Worm (Caenorhabditis elegans) whole organism, L4 larva: ENCODE results near the gene R10E4.9.

ENCODE experiments used
- F37D6.2 ChIP-seq: sonication (generic microtip); optimal IDR thresholded peaks from 2 replicates; lab custom pipeline; 2016; ENCODE audit warnings: mild to moderate bottlenecking, missing genetic modification characterization, missing compliant biosample characterization
- R02D3.7 ChIP-seq: fragments of 150-350 bp; sonication (generic microtip); optimal IDR thresholded peaks from 3 replicates; lab custom pipeline; 2014; ENCODE audit warnings: missing biosample characterization, missing genetic modification characterization
- T26A8.4 ChIP-seq: fragments of 200-800 bp; sonication (Bioruptor generic); IDR thresholded peaks from 2 replicates; pipeline ENCODE4 v1.3.6; 2022; ENCODE audit warnings: missing genetic modification characterization, missing compliant biosample characterization
- Y105C5A.15 ChIP-seq: fragments of 200-800 bp; sonication (Bioruptor generic); IDR thresholded peaks from 2 replicates; pipeline ENCODE4 v1.3.6; 2022; ENCODE audit warnings: missing genetic modification characterization, missing compliant biosample characterization
- aly-2 ChIP-seq: sonication (generic microtip); optimal IDR thresholded peaks from 2 replicates; lab custom pipeline; 2018; ENCODE audit warnings: missing biosample characterization, missing genetic modification characterization
- ceh-32 ChIP-seq: sonication (generic microtip); optimal IDR thresholded peaks from 2 replicates; lab custom pipeline; 2016; ENCODE audit warnings: mild to moderate bottlenecking, missing genetic modification characterization, missing compliant biosample characterization; ENCODE audit not compliant: poor library complexity
- ceh-62 ChIP-seq: sonication (generic microtip); optimal IDR thresholded peaks from 2 replicates; lab custom pipeline; 2017; ENCODE audit warnings: missing biosample characterization, missing genetic modification characterization
- cey-2 ChIP-seq: sonication (generic microtip); optimal IDR thresholded peaks from 3 replicates; lab custom pipeline; 2017; ENCODE audit warnings: missing genetic modification characterization, mild to moderate bottlenecking, missing compliant biosample characterization, antibody characterized with exemption, borderline replicate concordance; ENCODE audit not compliant: insufficient read depth
- dmd-8 ChIP-seq: fragments of 200-800 bp; sonication (Bioruptor generic); IDR thresholded peaks from 2 replicates; pipeline ENCODE4 v1.3.6; 2022; ENCODE audit warnings: missing genetic modification characterization, missing compliant biosample characterization
- dpl-1 ChIP-seq: fragments of 150-350 bp; optimal IDR thresholded peaks from 2 replicates; lab custom pipeline; 2014; ENCODE audit warnings: missing biosample characterization, missing genetic modification reagents, missing genetic modification characterization
- duxl-1 ChIP-seq: sonication (generic microtip); optimal IDR thresholded peaks from 2 replicates; lab custom pipeline; 2016; ENCODE audit warnings: mild to moderate bottlenecking, missing genetic modification characterization, moderate library complexity, missing compliant biosample characterization; ENCODE audit not compliant: poor library complexity
- dve-1 ChIP-seq: sonication (generic microtip); optimal IDR thresholded peaks from 2 replicates; lab custom pipeline; 2017; ENCODE audit warnings: antibody characterized with exemption, mild to moderate bottlenecking, missing genetic modification characterization, missing compliant biosample characterization; ENCODE audit not compliant: insufficient read depth
- gei-8 ChIP-seq: fragments of 200-800 bp; sonication (Bioruptor generic); optimal IDR thresholded peaks from 2 replicates; lab custom pipeline; 2018; ENCODE audit warnings: mild to moderate bottlenecking, missing genetic modification characterization, missing compliant biosample characterization
- hlh-11 ChIP-seq: fragments of 200-800 bp; sonication (Bioruptor generic); optimal IDR thresholded peaks from 2 replicates; lab custom pipeline; 2018; ENCODE audit warnings: mild to moderate bottlenecking, missing genetic modification characterization, missing compliant biosample characterization
- jun-1 ChIP-seq: fragments of 150-350 bp; optimal IDR thresholded peaks from 2 replicates; lab custom pipeline; 2014; ENCODE audit warnings: missing biosample characterization, missing genetic modification reagents, missing genetic modification characterization
- lin-38 ChIP-seq: fragments of 200-800 bp; sonication (Bioruptor generic); IDR thresholded peaks from 2 replicates; pipeline ENCODE4 v1.3.6; 2022; ENCODE audit warnings: missing genetic modification reagents, missing genetic modification characterization, missing compliant biosample characterization
- lsy-2 ChIP-seq, 2 experiments: fragments of 150-350 bp in 1 of 2; sonication (generic microtip) in 1 of 2; optimal IDR thresholded peaks; 2 replicates each; lab custom pipeline; 2014 to 2017; ENCODE audit warnings: missing biosample characterization in 2 of 2, missing genetic modification characterization in 2 of 2
- mep-1 ChIP-seq: fragments of 150-350 bp; sonication (generic microtip); optimal IDR thresholded peaks from 3 replicates; lab custom pipeline; 2014; ENCODE audit warnings: missing biosample characterization, missing genetic modification characterization
- mes-2 ChIP-seq: sonication (generic microtip); optimal IDR thresholded peaks from 2 replicates; lab custom pipeline; 2016; ENCODE audit warnings: missing genotype, mild to moderate bottlenecking, missing genetic modification characterization, missing compliant biosample characterization; ENCODE audit not compliant: poor library complexity, severe bottlenecking
- nhr-10 ChIP-seq: fragments of 150-350 bp; optimal IDR thresholded peaks from 2 replicates; lab custom pipeline; 2014; ENCODE audit warnings: missing biosample characterization, missing genetic modification characterization
- nhr-102 ChIP-seq: sonication (generic microtip); optimal IDR thresholded peaks from 2 replicates; lab custom pipeline; 2016; ENCODE audit warnings: mild to moderate bottlenecking, missing genetic modification characterization, moderate library complexity, missing compliant biosample characterization
- nhr-28 ChIP-seq: fragments of 150-350 bp; optimal IDR thresholded peaks from 2 replicates; lab custom pipeline; 2014; ENCODE audit warnings: missing biosample characterization, missing genetic modification characterization
- nhr-6 ChIP-seq: fragments of 150-350 bp; optimal IDR thresholded peaks from 2 replicates; lab custom pipeline; 2014; ENCODE audit warnings: missing biosample characterization, missing genetic modification characterization
- nhr-76 ChIP-seq: fragments of 150-350 bp; optimal IDR thresholded peaks from 2 replicates; lab custom pipeline; 2014; ENCODE audit warnings: missing biosample characterization, missing genetic modification characterization
- pha-4 ChIP-seq, 2 experiments: fragments of 150-350 bp in 1 of 2; fragments of 200-800 bp in 1 of 2; sonication (Bioruptor generic) in 1 of 2; IDR thresholded peaks in 1 of 2; optimal IDR thresholded peaks in 1 of 2; 2 replicates each; pipeline versions ENCODE4 v1.3.6 to Lab custom; 2014 to 2022; ENCODE audit warnings: missing genetic modification characterization in 2 of 2, missing genetic modification reagents in 2 of 2, missing biosample characterization in 1 of 2, missing compliant biosample characterization in 1 of 2
- php-3 ChIP-seq: fragments of 200-800 bp; sonication (Bioruptor generic); IDR thresholded peaks from 2 replicates; pipeline ENCODE4 v1.3.6; 2022; ENCODE audit warnings: missing genetic modification reagents, missing genetic modification characterization, missing compliant biosample characterization
- saeg-2 ChIP-seq: fragments of 200-800 bp; sonication (Bioruptor generic); IDR thresholded peaks from 2 replicates; pipeline ENCODE4 v1.3.6; 2022; ENCODE audit warnings: missing genetic modification reagents, missing genetic modification characterization, missing compliant biosample characterization
- sdz-12 ChIP-seq: fragments of 200-800 bp; sonication (Bioruptor generic); optimal IDR thresholded peaks from 2 replicates; lab custom pipeline; 2018; ENCODE audit warnings: mild to moderate bottlenecking, missing genetic modification characterization, missing compliant biosample characterization
- set-16 ChIP-seq: fragments of 200-800 bp; sonication (Bioruptor generic); IDR thresholded peaks from 2 replicates; pipeline ENCODE4 v1.3.6; 2022; ENCODE audit warnings: missing genetic modification reagents, missing genetic modification characterization, missing compliant biosample characterization
- unc-62 ChIP-seq, 3 experiments: fragments of 150-350 bp in 1 of 3; sonication (generic microtip); optimal IDR thresholded peaks in 2 of 3; peaks in 1 of 3; 1 replicate in 1 of 3; 2 replicates in 2 of 3; lab custom pipeline; 2014 to 2017; ENCODE audit warnings: missing biosample characterization in 3 of 3, missing genetic modification characterization in 3 of 3, missing genetic modification reagents in 3 of 3, missing genotype in 1 of 3
- vab-7 ChIP-seq: fragments of 200-800 bp; sonication (Bioruptor generic); IDR thresholded peaks from 2 replicates; pipeline ENCODE4 v1.3.6; 2022; ENCODE audit warnings: missing genetic modification reagents, missing genetic modification characterization, missing compliant biosample characterization
- zfp-3 ChIP-seq: fragments of 200-800 bp; sonication (Bioruptor generic); conservative IDR thresholded peaks from 2 replicates; pipeline ENCODE4 v1.3.6; 2022; ENCODE audit warnings: missing genetic modification reagents, missing genetic modification characterization, missing compliant biosample characterization
- zip-2 ChIP-seq: fragments of 150-350 bp; optimal IDR thresholded peaks from 2 replicates; lab custom pipeline; 2014; ENCODE audit warnings: missing biosample characterization, missing genetic modification characterization

R10E4.9 gene

ce11 chrIII:4335614-4336013, 33.4 kb upstream of the R10E4.9 start (continued):
- peak; percentile 17 to 35 for TF ChIP-seq lsy-2 (tag; optimal IDR thresholded peaks at IDR 0.05; lab: Kevin White, UChicago)
- TF ChIP-seq duxl-1 (tag; lab: Kevin White, UChicago), result no peak
- no peak for TF ChIP-seq ceh-32 (tag; lab: Kevin White, UChicago)
- TF ChIP-seq sdz-12 (GFP tag; lab: Kevin White, UChicago), result no peak
- no peak for TF ChIP-seq T26A8.4
- no peak for TF ChIP-seq dve-1 (tag; lab: Kevin White, UChicago)
- TF ChIP-seq nhr-76 (tag; lab: Kevin White, UChicago), result no peak
- no peak for TF ChIP-seq nhr-102 (tag; lab: Kevin White, UChicago)
- TF ChIP-seq Y105C5A.15 (GFP tag; lab: Robert Waterston, UW), result no peak
- no peak for TF ChIP-seq saeg-2 (GFP tag; lab: Robert Waterston, UW)

DNA sequence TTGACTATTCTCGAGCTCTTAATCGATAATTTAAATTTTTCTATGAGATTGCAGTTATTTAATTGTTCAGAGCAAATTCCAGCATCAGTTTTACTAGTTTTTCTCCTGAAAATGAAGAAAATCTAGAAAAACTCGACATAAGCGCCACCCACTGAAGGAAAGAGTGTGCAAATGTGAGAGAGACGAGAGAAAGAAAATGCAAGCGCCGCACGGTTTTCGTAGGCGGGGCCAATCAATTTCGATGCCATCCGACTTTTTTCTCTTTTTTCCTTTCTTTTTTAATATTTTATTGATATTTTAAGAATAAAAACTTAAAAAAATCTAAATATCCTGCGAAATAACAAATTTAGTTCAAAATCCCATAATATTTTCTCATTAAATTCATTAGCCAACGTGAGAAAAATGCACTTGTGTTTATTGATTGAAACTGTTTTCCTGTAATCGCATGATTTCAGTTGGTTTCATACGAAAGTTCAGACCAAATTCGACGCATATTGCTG, 30.4 kb upstream of the R10E4.9 start, which contains the start of gene cdk-12:
Gene cdk-12 (plus strand): TSS at position 450 of the 500 bp plus-strand sequence.
- no peak for TF ChIP-seq zfp-3 (GFP tag; lab: Robert Waterston, UW)
- 0 out of 2 replicates have a peak, but pooled peaks have one; percentile 11 for TF ChIP-seq lin-38
- TF ChIP-seq Y105C5A.15 (GFP tag; lab: Robert Waterston, UW), result no peak
- peak; percentile 42 for TF ChIP-seq mep-1 (tag; lab: Kevin White, UChicago)
- TF ChIP-seq dve-1 (tag; lab: Kevin White, UChicago), result peak; percentile 49
- TF ChIP-seq nhr-10 (tag; lab: Kevin White, UChicago), result no peak
- TF ChIP-seq lsy-2 (tag; optimal IDR thresholded peaks at IDR 0.05; lab: Kevin White, UChicago), result peak in 1 of 2 experiments; percentile 70
- TF ChIP-seq saeg-2 (GFP tag; lab: Robert Waterston, UW), result no peak
- peak; percentile 45 for TF ChIP-seq dpl-1 (GFP tag; lab: Kevin White, UChicago)
- TF ChIP-seq aly-2 (tag; lab: Kevin White, UChicago), result no peak
- no peak for TF ChIP-seq pha-4 (GFP tag; IDR thresholded peaks at IDR 0.05; lab: Robert Waterston, UW)
- peak; percentile 12 for TF ChIP-seq pha-4 (tag; optimal IDR thresholded peaks at IDR 0.05; lab: Kevin White, UChicago)
- no peak for TF ChIP-seq php-3 (GFP tag; lab: Robert Waterston, UW)
- TF ChIP-seq mes-2 (tag; lab: Kevin White, UChicago), result peak; percentile 76
- peak; percentile 15 for TF ChIP-seq nhr-6 (tag; lab: Kevin White, UChicago)
- TF ChIP-seq cey-2 (tag; lab: Kevin White, UChicago), result no peak
- no peak for TF ChIP-seq dmd-8 (GFP tag; lab: Robert Waterston, UW)
- TF ChIP-seq R02D3.7 (tag; lab: Kevin White, UChicago), result no peak
- TF ChIP-seq hlh-11, result peak; percentile 32
- no peak for TF ChIP-seq set-16
- no peak for TF ChIP-seq ceh-62 (tag; lab: Kevin White, UChicago)
- TF ChIP-seq zip-2 (tag; lab: Kevin White, UChicago), result no peak
- TF ChIP-seq duxl-1 (tag; lab: Kevin White, UChicago), result no peak
- peak in 1 of 2 experiments; percentile 41 for TF ChIP-seq unc-62 (GFP tag; optimal IDR thresholded peaks at IDR 0.05 in 1 of 2; lab: Kevin White, UChicago)
- TF ChIP-seq unc-62 (tag; optimal IDR thresholded peaks at IDR 0.05; lab: Kevin White, UChicago), result no peak

ce11 chrIII:4330984-4331383, 28.8 kb upstream of the R10E4.9 start, which contains the start of gene gly-6:
Gene gly-6 (minus strand): TSS chrIII:4331228.
- TF ChIP-seq F37D6.2 (no peak), nhr-28 (tag; lab: Kevin White, UChicago) (no peak), jun-1 (tag; lab: Kevin White, UChicago) (no peak), gei-8 (GFP tag; lab: Kevin White, UChicago) (no peak), vab-7 (no peak)
